Worm (Caenorhabditis elegans) whole organism, late embryonic: Measurements from ENCODE around the gene K03H1.13.

Source experiments
- C38D4.7 ChIP-seq: fragments of 200-800 bp; sonication (Bioruptor generic); optimal IDR thresholded peaks from 2 replicates; lab custom pipeline; 2018; ENCODE audit warnings: mild to moderate bottlenecking, missing genetic modification characterization, moderate library complexity, missing compliant biosample characterization
- K02D7.2 ChIP-seq: sonication (generic microtip); optimal IDR thresholded peaks from 2 replicates; lab custom pipeline; 2017; ENCODE audit warnings: mild to moderate bottlenecking, missing genetic modification characterization, missing compliant biosample characterization
- ama-1 ChIP-seq: fragments of 150-350 bp; optimal IDR thresholded peaks from 2 replicates; lab custom pipeline; 2014
- ceh-2 ChIP-seq: sonication (generic microtip); optimal IDR thresholded peaks from 2 replicates; lab custom pipeline; 2016; ENCODE audit warnings: missing genotype, missing genetic modification characterization, missing compliant biosample characterization
- ets-4 ChIP-seq: sonication (generic microtip); optimal IDR thresholded peaks from 2 replicates; lab custom pipeline; 2016; ENCODE audit warnings: missing genetic modification characterization, missing compliant biosample characterization
- fax-1 ChIP-seq: sonication (generic microtip); optimal IDR thresholded peaks from 2 replicates; lab custom pipeline; 2016; ENCODE audit warnings: missing genotype, missing genetic modification characterization, missing compliant biosample characterization
- fkh-10 ChIP-seq: fragments of 150-350 bp; optimal IDR thresholded peaks from 2 replicates; lab custom pipeline; 2014; ENCODE audit warnings: missing biosample characterization, missing genetic modification reagents, missing genetic modification characterization
- hlh-30 ChIP-seq: sonication (generic microtip); optimal IDR thresholded peaks from 2 replicates; lab custom pipeline; 2017; ENCODE audit warnings: antibody characterized with exemption, missing genetic modification characterization, missing compliant biosample characterization; ENCODE audit not compliant: insufficient read depth
- lin-11 ChIP-seq: fragments of 200-800 bp; sonication (Bioruptor generic); optimal IDR thresholded peaks from 2 replicates; lab custom pipeline; 2018; ENCODE audit warnings: mild to moderate bottlenecking, missing genetic modification characterization, missing compliant biosample characterization
- nhr-11 ChIP-seq: fragments of 150-350 bp; optimal IDR thresholded peaks from 2 replicates; lab custom pipeline; 2014; ENCODE audit warnings: missing biosample characterization, missing genetic modification characterization
- nhr-232 ChIP-seq: sonication (generic microtip); optimal IDR thresholded peaks from 2 replicates; lab custom pipeline; 2016; ENCODE audit warnings: missing genetic modification characterization, missing compliant biosample characterization
- pros-1 ChIP-seq: fragments of 150-350 bp; optimal IDR thresholded peaks from 2 replicates; lab custom pipeline; 2014; ENCODE audit warnings: missing biosample characterization, missing genetic modification reagents, missing genetic modification characterization
- tbx-7 ChIP-seq: sonication (generic microtip); optimal IDR thresholded peaks from 2 replicates; lab custom pipeline; 2016; ENCODE audit warnings: missing genotype, missing genetic modification characterization, missing compliant biosample characterization

DNA sequence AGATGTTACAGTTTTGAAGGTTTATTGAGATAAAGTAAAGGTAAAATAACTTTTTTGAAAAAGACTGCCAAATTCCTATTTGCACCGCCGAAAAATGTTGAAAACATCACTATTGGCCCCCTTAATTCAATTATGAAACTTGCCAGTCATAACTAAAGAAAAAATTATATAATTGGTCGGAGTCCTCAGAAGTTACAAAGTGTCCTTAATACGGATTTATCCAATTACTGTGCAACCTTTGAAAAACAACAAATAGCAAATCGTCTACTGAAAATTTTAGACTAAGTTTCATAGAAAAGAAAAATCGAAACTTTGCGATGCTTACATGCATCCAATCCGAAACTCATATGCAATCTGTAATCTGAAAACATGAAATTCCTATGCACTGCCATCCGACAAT is 34.5 kb upstream of the K03H1.13 start:
- TF ChIP-seq nhr-11 (no peak), C38D4.7 (GFP tag; lab: Kevin White, UChicago) (no peak), ets-4 (no peak), fkh-10 (no peak), nhr-232 (tag; lab: Kevin White, UChicago) (no peak), pros-1 (tag; lab: Kevin White, UChicago) (no peak), K02D7.2 (tag; lab: Kevin White, UChicago) (no peak), ama-1 (no peak), lin-11 (tag; lab: Kevin White, UChicago) (no peak), tbx-7 (tag; lab: Kevin White, UChicago) (no peak), ceh-2 (tag; lab: Kevin White, UChicago) (no peak), hlh-30 (no peak), fax-1 (tag; lab: Kevin White, UChicago) (no peak)
